Worm (Caenorhabditis elegans) whole organism, young adult: ENCODE results near the gene C55B6.1.

Experiments used
- C17E4.6 ChIP-seq: fragments of 200-800 bp; sonication (Bioruptor generic); IDR thresholded peaks from 2 replicates; pipeline ENCODE4 v1.3.6; 2022; ENCODE audit warnings: missing genetic modification reagents, missing genetic modification characterization, missing compliant biosample characterization
- Y79H2A.3 ChIP-seq: fragments of 200-800 bp; sonication (Bioruptor generic); conservative IDR thresholded peaks from 2 replicates; pipeline ENCODE4 v1.3.6; 2022; ENCODE audit warnings: missing genetic modification reagents, missing genetic modification characterization, missing compliant biosample characterization
- Y95B8A.8 ChIP-seq: fragments of 200-800 bp; sonication (Bioruptor generic); IDR thresholded peaks from 2 replicates; pipeline ENCODE4 v1.3.6; 2022; ENCODE audit warnings: missing genetic modification reagents, missing genetic modification characterization, missing compliant biosample characterization
- die-1 ChIP-seq: sonication (generic microtip); optimal IDR thresholded peaks from 2 replicates; lab custom pipeline; 2016; ENCODE audit warnings: missing genotype, mild to moderate bottlenecking, missing genetic modification characterization, missing compliant biosample characterization
- him-1 ChIP-seq: sonication (generic microtip); optimal IDR thresholded peaks from 2 replicates; lab custom pipeline; 2016; ENCODE audit warnings: missing genotype, missing genetic modification reagents, missing genetic modification characterization, missing compliant biosample characterization
- lag-1 ChIP-seq: fragments of 200-800 bp; sonication (Bioruptor generic); IDR thresholded peaks from 2 replicates; pipeline ENCODE4 v1.3.6; 2022; ENCODE audit warnings: missing genetic modification reagents, missing genetic modification characterization, missing compliant biosample characterization
- lsl-1 ChIP-seq: fragments of 200-800 bp; sonication (Bioruptor generic); optimal IDR thresholded peaks from 2 replicates; lab custom pipeline; 2018; ENCODE audit warnings: mild to moderate bottlenecking, missing genetic modification characterization, moderate library complexity, missing compliant biosample characterization
- pha-4 ChIP-seq: fragments of 150-350 bp; sonication (generic microtip); optimal IDR thresholded peaks from 2 replicates; lab custom pipeline; 2014; ENCODE audit warnings: missing biosample characterization, missing genetic modification reagents, missing genetic modification characterization
- tbx-9 ChIP-seq: sonication (generic microtip); optimal IDR thresholded peaks from 2 replicates; lab custom pipeline; 2016; ENCODE audit warnings: borderline replicate concordance, missing genetic modification characterization, inconsistent platforms, missing compliant biosample characterization
- unc-62 ChIP-seq: fragments of 150-350 bp; optimal IDR thresholded peaks from 2 replicates; lab custom pipeline; 2014; ENCODE audit warnings: missing biosample characterization, missing genetic modification reagents, missing genetic modification characterization

ce11 chrX:7230877-7231276 is 30.7 kb downstream of the C55B6.1 start:
- no peak for TF ChIP-seq lsl-1 (GFP tag; lab: Kevin White, UChicago)
- no peak for TF ChIP-seq tbx-9 (tag; lab: Kevin White, UChicago)
- TF ChIP-seq him-1 (tag; lab: Kevin White, UChicago) = no peak
- no peak for TF ChIP-seq pha-4 (tag; lab: Kevin White, UChicago)
- TF ChIP-seq lag-1 (GFP tag; lab: Robert Waterston, UW) = no peak
- no peak for TF ChIP-seq unc-62 (GFP tag; lab: Kevin White, UChicago)
- no peak for TF ChIP-seq die-1 (tag; lab: Kevin White, UChicago)
- no peak for TF ChIP-seq Y95B8A.8 (GFP tag; lab: Robert Waterston, UW)
- no peak for TF ChIP-seq Y79H2A.3 (GFP tag; lab: Robert Waterston, UW)
- TF ChIP-seq C17E4.6 (GFP tag; lab: Robert Waterston, UW) = no peak
